Fruit fly (Drosophila melanogaster) whole organism, embryonic: Measurements from ENCODE around the gene CG31019.

Experiments used
- Atf-2 ChIP-seq: fragments of 200-800 bp; sonication (Bioruptor generic); optimal IDR thresholded peaks from 2 replicates; lab custom pipeline; 2016; ENCODE audit warnings: missing biosample characterization, missing genetic modification characterization
- Bteb2 ChIP-seq: fragments of 200-800 bp; sonication (Bioruptor generic); optimal IDR thresholded peaks from 2 replicates; lab custom pipeline; 2016; ENCODE audit warnings: missing biosample characterization, missing genetic modification characterization
- CG11504 ChIP-seq: fragments of 200-800 bp; sonication (Bioruptor generic); optimal IDR thresholded peaks from 3 replicates; lab custom pipeline; 2019; ENCODE audit warnings: missing biosample characterization, mild to moderate bottlenecking, missing genetic modification characterization, moderate library complexity
- CG12071 ChIP-seq: fragments of 200-800 bp; sonication (Bioruptor generic); optimal IDR thresholded peaks from 3 replicates; lab custom pipeline; 2018; ENCODE audit warnings: missing biosample characterization, mild to moderate bottlenecking, missing genetic modification characterization
- CG12104 ChIP-seq: fragments of 200-800 bp; sonication (Bioruptor generic); optimal IDR thresholded peaks from 3 replicates; lab custom pipeline; 2016; ENCODE audit warnings: missing biosample characterization, missing genetic modification characterization
- CG15011 ChIP-seq: fragments of 200-800 bp; sonication (Bioruptor generic); optimal IDR thresholded peaks from 3 replicates; lab custom pipeline; 2018; ENCODE audit warnings: missing biosample characterization, mild to moderate bottlenecking, missing genetic modification characterization
- CG1647 ChIP-seq: fragments of 200-800 bp; sonication (Bioruptor generic); optimal IDR thresholded peaks from 3 replicates; lab custom pipeline; 2016; ENCODE audit warnings: missing biosample characterization, missing genetic modification characterization
- CG17912 ChIP-seq: fragments of 200-800 bp; sonication (Bioruptor generic); optimal IDR thresholded peaks from 2 replicates; lab custom pipeline; 2018; ENCODE audit warnings: missing biosample characterization, mild to moderate bottlenecking, missing genetic modification characterization
- CG18262 ChIP-seq: fragments of 200-800 bp; optimal IDR thresholded peaks from 3 replicates; lab custom pipeline; 2019; ENCODE audit warnings: missing biosample characterization, mild to moderate bottlenecking, missing genetic modification characterization, moderate library complexity
- CG1832 ChIP-seq: fragments of 200-800 bp; sonication (Bioruptor generic); optimal IDR thresholded peaks from 2 replicates; lab custom pipeline; 2017; ENCODE audit warnings: missing biosample characterization, mild to moderate bottlenecking, missing genetic modification characterization, inconsistent platforms
- CG2116 ChIP-seq: fragments of 200-800 bp; sonication (Bioruptor generic); optimal IDR thresholded peaks from 3 replicates; lab custom pipeline; 2018; ENCODE audit warnings: missing biosample characterization, mild to moderate bottlenecking, missing genetic modification characterization
- CG2129 ChIP-seq: fragments of 200-800 bp; sonication (Bioruptor generic); IDR thresholded peaks from 2 replicates; pipeline ENCODE4 v1.3.6; 2022; ENCODE audit warnings: missing biosample characterization, missing genetic modification characterization; ENCODE audit not compliant: partially characterized antibody
- CG2712 ChIP-seq: fragments of 200-800 bp; optimal IDR thresholded peaks from 3 replicates; lab custom pipeline; 2019; ENCODE audit warnings: missing biosample characterization, mild to moderate bottlenecking, missing genetic modification characterization, moderate library complexity
- CG3065 ChIP-seq: fragments of 200-800 bp; sonication (Bioruptor generic); optimal IDR thresholded peaks from 2 replicates; lab custom pipeline; 2016; ENCODE audit warnings: missing biosample characterization, missing genetic modification characterization
- CG5953 ChIP-seq: fragments of 200-800 bp; sonication (Bioruptor generic); IDR thresholded peaks from 2 replicates; pipeline ENCODE4 v1.3.6; 2022; ENCODE audit warnings: missing biosample characterization, missing genetic modification characterization
- Dad ChIP-seq: fragments of 200-800 bp; sonication (Bioruptor generic); optimal IDR thresholded peaks from 3 replicates; lab custom pipeline; 2016; ENCODE audit warnings: missing biosample characterization, missing genetic modification characterization
- Dek ChIP-seq: fragments of 200-800 bp; sonication (Bioruptor generic); optimal IDR thresholded peaks from 3 replicates; lab custom pipeline; 2019; ENCODE audit warnings: missing biosample characterization, mild to moderate bottlenecking, missing genetic modification characterization, moderate library complexity
- Doc3 ChIP-seq: fragments of 200-800 bp; sonication (Bioruptor generic); IDR thresholded peaks from 3 replicates; pipeline ENCODE4 v1.3.6; 2022; ENCODE audit warnings: missing biosample characterization, missing genetic modification characterization; ENCODE audit not compliant: partially characterized antibody
- HLH3B ChIP-seq: fragments of 200-800 bp; sonication (Bioruptor generic); IDR thresholded peaks from 2 replicates; pipeline ENCODE4 v1.3.6; 2022; ENCODE audit warnings: missing biosample characterization, missing genetic modification characterization
- Hand ChIP-seq: fragments of 200-800 bp; sonication (Bioruptor generic); optimal IDR thresholded peaks from 2 replicates; lab custom pipeline; 2017; ENCODE audit warnings: mild to moderate bottlenecking, missing biosample characterization, missing genetic modification reagents, missing genetic modification characterization
- HmgD ChIP-seq: fragments of 200-800 bp; sonication (Bioruptor generic); optimal IDR thresholded peaks from 3 replicates; lab custom pipeline; 2016; ENCODE audit warnings: missing biosample characterization, missing genetic modification characterization
- Mad ChIP-seq: fragments of 200-800 bp; sonication (Bioruptor generic); optimal IDR thresholded peaks from 2 replicates; lab custom pipeline; 2016; ENCODE audit warnings: missing biosample characterization, missing genetic modification characterization
- Mrtf ChIP-seq: fragments of 200-800 bp; sonication (Bioruptor generic); IDR thresholded peaks from 3 replicates; pipeline ENCODE4 v1.3.6; 2022; ENCODE audit warnings: missing biosample characterization, missing genetic modification characterization
- Myb ChIP-seq: fragments of 200-800 bp; sonication (Bioruptor generic); optimal IDR thresholded peaks from 2 replicates; lab custom pipeline; 2016; ENCODE audit warnings: missing biosample characterization, missing genetic modification characterization
- Oaz ChIP-seq: fragments of 200-800 bp; sonication (Bioruptor generic); IDR thresholded peaks from 2 replicates; pipeline ENCODE4 v1.3.6; 2022; ENCODE audit warnings: missing biosample characterization, missing genetic modification characterization
- PHDP ChIP-seq: fragments of 200-800 bp; sonication (Bioruptor generic); optimal IDR thresholded peaks from 3 replicates; lab custom pipeline; 2018; ENCODE audit warnings: missing biosample characterization, mild to moderate bottlenecking, missing genetic modification characterization, moderate library complexity
- Ravus ChIP-seq: fragments of 200-800 bp; sonication (Bioruptor generic); IDR thresholded peaks from 2 replicates; pipeline ENCODE4 v1.3.6; 2022; ENCODE audit warnings: missing biosample characterization, missing genetic modification characterization
- Rfx ChIP-seq: fragments of 200-800 bp; sonication (Bioruptor generic); IDR thresholded peaks from 2 replicates; pipeline ENCODE4 v1.3.6; 2022; ENCODE audit warnings: missing biosample characterization, missing genetic modification characterization
- Sox100B ChIP-seq: fragments of 200-800 bp; sonication (Bioruptor generic); optimal IDR thresholded peaks from 3 replicates; lab custom pipeline; 2018; ENCODE audit warnings: missing biosample characterization, mild to moderate bottlenecking, missing genetic modification characterization
- Sox102F ChIP-seq: fragments of 200-800 bp; sonication (Bioruptor generic); optimal IDR thresholded peaks from 2 replicates; lab custom pipeline; 2018; ENCODE audit warnings: missing biosample characterization, mild to moderate bottlenecking, missing genetic modification characterization, moderate library complexity
- ara ChIP-seq: fragments of 200-800 bp; sonication (Bioruptor generic); IDR thresholded peaks from 2 replicates; pipeline ENCODE4 v1.3.6; 2022; ENCODE audit warnings: missing biosample characterization, missing genetic modification characterization
- bcd ChIP-seq: fragments of 200-800 bp; sonication (Bioruptor generic); optimal IDR thresholded peaks from 2 replicates; lab custom pipeline; 2017; ENCODE audit warnings: missing biosample characterization, mild to moderate bottlenecking, missing genetic modification characterization
- crp ChIP-seq, 2 experiments: fragments of 200-800 bp; sonication (Bioruptor generic); optimal IDR thresholded peaks; 2 replicates in 1 of 2; 3 replicates in 1 of 2; lab custom pipeline; 2017; ENCODE audit warnings: missing biosample characterization in 2 of 2, missing genetic modification characterization in 2 of 2, mild to moderate bottlenecking in 1 of 2, moderate library complexity in 1 of 2
- exex ChIP-seq: fragments of 200-800 bp; sonication (Bioruptor generic); optimal IDR thresholded peaks from 4 replicates; lab custom pipeline; 2018; ENCODE audit warnings: missing biosample characterization, mild to moderate bottlenecking, missing genetic modification characterization, moderate library complexity
- fd102C ChIP-seq: fragments of 200-800 bp; sonication (Bioruptor generic); optimal IDR thresholded peaks from 2 replicates; lab custom pipeline; 2018; ENCODE audit warnings: missing biosample characterization, mild to moderate bottlenecking, missing genetic modification characterization, moderate library complexity
- ftz-f1 ChIP-seq: fragments of 200-800 bp; sonication (Bioruptor generic); optimal IDR thresholded peaks from 2 replicates; lab custom pipeline; 2016; ENCODE audit warnings: missing biosample characterization, missing genetic modification characterization
- jumu ChIP-seq: fragments of 200-800 bp; sonication (Bioruptor generic); optimal IDR thresholded peaks from 3 replicates; lab custom pipeline; 2016; ENCODE audit warnings: missing biosample characterization, missing genetic modification characterization
- kah ChIP-seq: fragments of 200-800 bp; sonication (Bioruptor generic); optimal IDR thresholded peaks from 2 replicates; lab custom pipeline; 2018; ENCODE audit warnings: missing biosample characterization, mild to moderate bottlenecking, missing genetic modification characterization
- mirr ChIP-seq: fragments of 200-800 bp; sonication (Bioruptor generic); optimal IDR thresholded peaks from 3 replicates; lab custom pipeline; 2018; ENCODE audit warnings: missing biosample characterization, mild to moderate bottlenecking, missing genetic modification characterization
- nerfin-2 ChIP-seq: fragments of 200-800 bp; sonication (Bioruptor generic); IDR thresholded peaks from 2 replicates; pipeline ENCODE4 v1.3.6; 2022; ENCODE audit warnings: missing biosample characterization, missing genetic modification characterization; ENCODE audit not compliant: partially characterized antibody
- nmo ChIP-seq: fragments of 200-800 bp; sonication (Bioruptor generic); optimal IDR thresholded peaks from 2 replicates; lab custom pipeline; 2018; ENCODE audit warnings: missing biosample characterization, mild to moderate bottlenecking, missing genetic modification characterization, moderate library complexity
- p53 ChIP-seq: fragments of 200-800 bp; sonication (Bioruptor generic); optimal IDR thresholded peaks from 2 replicates; lab custom pipeline; 2016; ENCODE audit warnings: missing biosample characterization, missing genetic modification characterization
- psq ChIP-seq: fragments of 200-800 bp; sonication (Bioruptor generic); optimal IDR thresholded peaks from 2 replicates; lab custom pipeline; 2017; ENCODE audit warnings: missing biosample characterization, missing genetic modification characterization
- sens-2 ChIP-seq: fragments of 200-800 bp; sonication (Bioruptor generic); IDR thresholded peaks from 2 replicates; pipeline ENCODE4 v1.3.6; 2022; ENCODE audit warnings: missing biosample characterization, missing genetic modification characterization
- slbo ChIP-seq: fragments of 200-800 bp; sonication (Bioruptor generic); IDR thresholded peaks from 2 replicates; pipeline ENCODE4 v1.3.6; 2022; ENCODE audit warnings: missing biosample characterization, missing genetic modification characterization
- unpg ChIP-seq: fragments of 200-800 bp; sonication (Bioruptor generic); optimal IDR thresholded peaks from 3 replicates; lab custom pipeline; 2018; ENCODE audit warnings: missing biosample characterization, mild to moderate bottlenecking, missing genetic modification characterization, moderate library complexity
- vvl ChIP-seq: fragments of 200-800 bp; sonication (Bioruptor generic); IDR thresholded peaks from 2 replicates; pipeline ENCODE4 v1.3.6; 2022; ENCODE audit warnings: missing biosample characterization, missing genetic modification characterization
- wek ChIP-seq: fragments of 200-800 bp; sonication (Bioruptor generic); optimal IDR thresholded peaks from 3 replicates; lab custom pipeline; 2018; ENCODE audit warnings: missing biosample characterization, mild to moderate bottlenecking, missing genetic modification characterization, moderate library complexity
- z ChIP-seq: fragments of 200-800 bp; sonication (Bioruptor generic); IDR thresholded peaks from 3 replicates; pipeline ENCODE4 v1.3.6; 2022; ENCODE audit warnings: missing biosample characterization, missing genetic modification characterization

Gene CG31019

DNA sequence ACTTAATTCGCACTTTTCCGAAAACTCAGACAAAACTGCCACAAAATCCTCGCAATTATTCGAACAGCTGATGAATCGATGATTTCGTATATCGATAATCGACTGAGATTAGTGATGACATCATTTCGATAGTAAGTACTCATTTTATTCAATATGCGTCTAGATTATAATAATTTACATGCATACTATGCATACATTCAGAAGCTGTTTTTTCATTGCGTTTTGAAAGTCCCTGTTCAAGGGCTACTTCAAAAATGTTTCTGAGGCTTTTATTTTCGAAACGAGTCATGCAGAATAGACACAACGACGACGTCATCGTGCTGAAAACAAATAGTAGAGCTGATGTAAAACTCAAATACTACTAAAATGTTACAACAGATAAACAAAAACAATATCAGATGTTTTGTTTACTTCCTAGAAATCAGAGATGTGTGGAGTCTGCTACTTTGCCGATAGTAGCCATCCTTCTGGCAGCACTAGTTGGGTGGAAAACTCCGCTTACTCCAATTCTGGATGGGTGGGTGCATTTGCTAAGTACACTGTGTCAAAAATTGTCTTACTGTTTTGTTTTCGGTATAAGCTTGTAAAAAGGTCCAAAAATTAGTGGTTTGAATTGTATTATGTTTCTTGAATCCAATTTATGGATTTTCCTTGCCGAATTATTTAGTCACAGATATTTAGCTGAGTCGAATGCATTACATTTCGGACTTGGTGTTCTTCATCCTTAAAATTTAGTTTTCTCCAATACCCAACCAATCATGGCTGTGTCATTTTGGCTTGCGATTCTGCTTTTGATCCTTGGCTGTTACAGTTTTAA, 4.8 kb downstream of the CG31019 start, which contains the start of the genes CG2246 and CG31021 (continued):
- TF ChIP-seq mirr (GFP tag; lab: Kevin White, UChicago), result no peak
- TF ChIP-seq p53 (GFP tag; lab: Kevin White, UChicago), result peak; percentile 58
- no peak for TF ChIP-seq CG3065 (GFP tag; lab: Kevin White, UChicago)
- peak; percentile 84 for TF ChIP-seq Rfx
- peak; percentile 88 for TF ChIP-seq HmgD (GFP tag; lab: Kevin White, UChicago)
- TF ChIP-seq CG11504, result peak; percentile 54
- TF ChIP-seq exex, result peak; percentile 9
- peak; percentile 69 for TF ChIP-seq Doc3 (GFP tag; lab: Robert Waterston, UW)
- TF ChIP-seq PHDP (tag; lab: Kevin White, UChicago), result no peak
- TF ChIP-seq vvl (GFP tag; lab: Robert Waterston, UW), result peak; percentile 80; the same call in 1 of the 2 replicates
- no peak for TF ChIP-seq CG5953 (GFP tag; lab: Robert Waterston, UW)
- TF ChIP-seq CG17912, result no peak
- TF ChIP-seq Dad (GFP tag; lab: Kevin White, UChicago), result peak; percentile 57
- peak; percentile 61 for TF ChIP-seq CG2712 (tag; lab: Kevin White, UChicago)
- no peak for TF ChIP-seq kah (GFP tag; lab: Kevin White, UChicago)
- peak; percentile 16 for TF ChIP-seq unpg
- TF ChIP-seq CG2129 (GFP tag; lab: Robert Waterston, UW), result peak; percentile 51
- peak; percentile 85 for TF ChIP-seq jumu (GFP tag; lab: Kevin White, UChicago)
- peak; percentile 64 for TF ChIP-seq nmo (GFP tag; lab: Kevin White, UChicago)
- peak; percentile 64 for TF ChIP-seq Dek
- TF ChIP-seq Ravus (GFP tag; lab: Robert Waterston, UW), result no peak
- peak; percentile 42; the same call in 1 of the 2 replicates for TF ChIP-seq ara
- TF ChIP-seq CG15011 (GFP tag; lab: Kevin White, UChicago), result no peak
- peak; percentile 32 for TF ChIP-seq Sox100B
- TF ChIP-seq sens-2 (GFP tag; lab: Robert Waterston, UW), result no peak
- TF ChIP-seq Oaz (GFP tag; lab: Robert Waterston, UW), result no peak
- no peak for TF ChIP-seq CG1832
- TF ChIP-seq Mrtf, result peak; percentile 55; the same call in 2 of the 3 replicates
- no peak for TF ChIP-seq z (GFP tag; lab: Robert Waterston, UW)
- TF ChIP-seq psq (GFP tag; lab: Kevin White, UChicago), result peak; percentile 45
- TF ChIP-seq crp (GFP tag; optimal IDR thresholded peaks at IDR 0.05; lab: Kevin White, UChicago), result peak; percentile 58 to 90
- TF ChIP-seq HLH3B, result peak; percentile 20
- peak; percentile 64 for TF ChIP-seq CG2116 (GFP tag; lab: Kevin White, UChicago)
- TF ChIP-seq Mad, result no peak
- peak; percentile 52 for TF ChIP-seq Atf-2 (GFP tag; lab: Kevin White, UChicago)
- peak; percentile 18 for TF ChIP-seq Bteb2 (GFP tag; lab: Kevin White, UChicago)
- TF ChIP-seq CG12071 (GFP tag; lab: Kevin White, UChicago), result no peak
- TF ChIP-seq CG18262 (tag; lab: Kevin White, UChicago), result peak; percentile 47
- peak; percentile 16 for TF ChIP-seq CG12104 (GFP tag; lab: Kevin White, UChicago)
- peak; percentile 13 for TF ChIP-seq CG1647
- no peak for TF ChIP-seq wek (GFP tag; lab: Kevin White, UChicago)
- TF ChIP-seq Hand (GFP tag; lab: Kevin White, UChicago), result no peak
- TF ChIP-seq bcd, result peak; percentile 60
- no peak for TF ChIP-seq fd102C (GFP tag; lab: Kevin White, UChicago)
- peak; percentile 87 for TF ChIP-seq slbo (GFP tag; lab: Robert Waterston, UW)
- TF ChIP-seq Myb (GFP tag; lab: Kevin White, UChicago), result peak; percentile 59
- no peak for TF ChIP-seq ftz-f1 (GFP tag; lab: Kevin White, UChicago)
- TF ChIP-seq Sox102F (GFP tag; lab: Kevin White, UChicago), result peak; percentile 39
- peak; percentile 71 for TF ChIP-seq nerfin-2 (GFP tag; lab: Robert Waterston, UW)
